Worm (Caenorhabditis elegans) whole organism, young adult: ENCODE measurements around the gene kars-1.

Source experiments
- rpc-1 ChIP-seq, 2 experiments: fragments of 150-350 bp in 1 of 2; sonication (generic microtip) in 1 of 2; optimal IDR thresholded peaks; 2 replicates each; lab custom pipeline; 2014 to 2018; ENCODE audit warnings: missing biosample characterization in 1 of 2, missing genetic modification characterization in 1 of 2, missing genetic modification reagents in 1 of 2, missing genotype in 1 of 2
- zim-3 ChIP-seq: sonication (generic microtip); optimal IDR thresholded peaks from 2 replicates; lab custom pipeline; 2017; ENCODE audit warnings: mild to moderate bottlenecking, missing genetic modification characterization, moderate library complexity, missing compliant biosample characterization

DNA sequence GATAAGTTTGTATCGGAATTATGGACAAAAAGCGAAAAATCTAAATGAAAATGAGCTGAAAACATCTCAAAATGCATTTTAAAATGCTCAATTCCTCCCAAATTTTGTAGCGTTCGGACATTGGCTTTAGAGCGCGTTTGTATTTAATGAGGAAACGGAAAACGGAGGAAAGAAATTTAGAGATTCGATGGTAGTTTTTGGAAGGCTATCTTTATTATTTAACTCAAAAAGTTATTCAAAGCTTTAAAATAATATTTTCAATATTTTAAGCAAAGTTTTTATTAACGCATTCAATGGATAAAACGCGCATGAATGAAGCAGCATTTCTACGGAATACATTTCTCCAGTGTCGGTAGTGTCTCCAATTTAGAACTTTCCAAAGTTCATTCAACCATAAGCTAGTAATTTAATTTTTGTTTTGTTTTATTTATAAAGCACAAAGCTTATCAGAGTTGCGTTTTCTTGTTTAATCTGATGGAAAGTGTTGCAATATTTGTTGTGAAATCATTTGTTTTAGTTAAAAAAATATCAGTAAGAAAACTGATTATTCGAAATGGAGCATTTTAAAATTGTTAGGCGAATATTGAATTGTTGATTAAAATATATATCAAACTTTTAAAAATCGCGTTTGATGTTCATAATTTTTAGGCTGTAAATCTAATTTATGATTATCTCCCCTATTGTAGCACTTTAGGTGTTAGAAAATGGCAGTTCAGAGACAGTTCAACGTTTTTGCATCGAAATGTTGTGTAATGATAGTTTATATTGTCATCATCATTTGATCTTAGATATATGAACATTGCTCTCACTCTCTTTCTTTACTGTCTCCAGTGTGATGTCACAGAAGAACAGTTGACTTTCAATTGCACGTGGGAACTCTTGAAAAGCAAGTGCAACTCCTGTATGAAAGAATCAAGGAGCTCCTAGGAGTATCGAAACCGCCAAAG is 648 bp upstream of the kars-1 start:
- TF ChIP-seq zim-3 (tag; lab: Kevin White, UChicago) (no peak), rpc-1 (optimal IDR thresholded peaks at IDR 0.05; lab: Kevin White, UChicago) (no peak), rpc-1 (tag; optimal IDR thresholded peaks at IDR 0.05; lab: Kevin White, UChicago) (no peak)
